Fruit fly (Drosophila melanogaster): ENCODE data around the gene Coq5.

The Coq5 gene

dm6 chrX:13208075-13208474 is 13.7 kb upstream of the Coq5 start:
- TF ChIP-seq psq (GFP tag; optimal IDR thresholded peaks at IDR 0.05): peak; percentile 6
- TF ChIP-seq rgr (GFP tag; optimal IDR thresholded peaks at IDR 0.05): peak; percentile 1
- no peak for TF ChIP-seq N (GFP tag; optimal IDR thresholded peaks at IDR 0.05)
- TF ChIP-seq jim (GFP tag; optimal IDR thresholded peaks at IDR 0.05): no peak
- TF ChIP-seq CG9705 (GFP tag; optimal IDR thresholded peaks at IDR 0.05): no peak
- peak; percentile 17 for TF ChIP-seq HLH106 (tag; optimal IDR thresholded peaks at IDR 0.05)

dm6 chrX:13204718-13205117 is 10.4 kb upstream of the Coq5 start:
- no peak for TF ChIP-seq Dif (GFP tag; optimal IDR thresholded peaks at IDR 0.05; ENCODE audit: partially characterized antibody)
- TF ChIP-seq usp (GFP tag; optimal IDR thresholded peaks at IDR 0.05): no peak

DNA sequence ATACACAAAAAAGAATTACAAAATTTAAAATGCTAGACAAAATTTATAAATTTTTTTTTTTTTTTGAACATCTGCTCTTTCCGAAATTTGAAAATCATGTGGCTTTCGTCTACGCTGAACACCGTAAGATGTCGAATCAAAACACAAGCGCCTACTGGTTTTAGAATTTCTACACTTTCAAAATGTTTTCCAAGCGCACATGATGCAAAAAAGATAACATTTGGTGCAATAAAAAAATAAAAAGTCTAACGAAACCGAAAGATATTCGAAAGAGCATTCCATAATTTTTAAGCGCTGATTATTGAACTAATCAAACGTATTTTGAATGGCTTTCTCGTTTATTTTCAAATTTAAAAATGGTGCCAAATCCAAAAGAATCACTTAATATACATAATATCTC is 7.8 kb upstream of the Coq5 start, which contains the start of gene CG44437:
TSS of gene CG44437 (minus strand) at position 101 of the 400 bp plus-strand sequence.
- TF ChIP-seq CG32264 (GFP tag; optimal IDR thresholded peaks at IDR 0.05) (no peak), OdsH (GFP tag; optimal IDR thresholded peaks at IDR 0.05) (no peak), woc (GFP tag; optimal IDR thresholded peaks at IDR 0.05) (no peak), h (GFP tag; optimal IDR thresholded peaks at IDR 0.05) (no peak), ey (GFP tag; optimal IDR thresholded peaks at IDR 0.05) (no peak), tai (GFP tag; optimal IDR thresholded peaks at IDR 0.05) (no peak), Hr83 (GFP tag; optimal IDR thresholded peaks at IDR 0.05; ENCODE audit: poor library complexity, severe bottlenecking) (no peak), usp (GFP tag; optimal IDR thresholded peaks at IDR 0.05) (no peak), sage (GFP tag; optimal IDR thresholded peaks at IDR 0.05) (no peak), CrebA (GFP tag; optimal IDR thresholded peaks at IDR 0.05; ENCODE audit: borderline replicate concordance) (no peak), dsf (GFP tag; optimal IDR thresholded peaks at IDR 0.05; ENCODE audit: borderline replicate concordance) (no peak)

dm6 chrX:13192239-13192638 is 2.1 kb downstream of the Coq5 start:
- TF ChIP-seq ey (GFP tag; optimal IDR thresholded peaks at IDR 0.05) (no peak), rgr (GFP tag; optimal IDR thresholded peaks at IDR 0.05) (no peak), br (GFP tag; optimal IDR thresholded peaks at IDR 0.05) (no peak), sage (GFP tag; optimal IDR thresholded peaks at IDR 0.05) (no peak), usp (GFP tag; optimal IDR thresholded peaks at IDR 0.05) (no peak), lola (GFP tag; optimal IDR thresholded peaks at IDR 0.05) (no peak), HLH106 (tag; optimal IDR thresholded peaks at IDR 0.05) (no peak), N (GFP tag; optimal IDR thresholded peaks at IDR 0.05) (no peak), sv (GFP tag; optimal IDR thresholded peaks at IDR 0.05) (no peak)

DNA sequence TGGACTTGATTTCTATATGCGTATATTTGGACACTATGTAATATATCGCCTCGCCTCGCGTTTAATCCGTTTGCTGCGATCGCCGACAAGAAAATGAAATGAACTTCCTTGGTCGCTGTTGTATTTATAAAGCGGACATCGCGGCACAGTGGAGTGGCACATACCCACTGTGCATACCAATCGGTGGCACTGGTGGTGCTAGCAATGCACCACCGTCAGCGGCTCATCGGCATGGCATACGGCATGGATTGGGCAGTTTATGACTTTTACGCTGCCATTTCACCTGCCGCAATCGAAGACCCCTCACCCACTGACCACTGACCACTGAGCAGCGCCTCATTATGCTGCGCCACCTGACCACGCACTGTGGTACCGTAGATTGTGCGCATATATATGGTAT is 2.6 kb downstream of the Coq5 start, which contains the start of gene CG12723:
TSS of gene CG12723 (minus strand) at position 101 of the 400 bp plus-strand sequence.
- no peak for TF ChIP-seq CG32264 (GFP tag; optimal IDR thresholded peaks at IDR 0.05)
- TF ChIP-seq brk (GFP tag; optimal IDR thresholded peaks at IDR 0.05): no peak
- no peak for TF ChIP-seq N (GFP tag; optimal IDR thresholded peaks at IDR 0.05)
- no peak for TF ChIP-seq CG9705 (GFP tag; optimal IDR thresholded peaks at IDR 0.05)

DNA sequence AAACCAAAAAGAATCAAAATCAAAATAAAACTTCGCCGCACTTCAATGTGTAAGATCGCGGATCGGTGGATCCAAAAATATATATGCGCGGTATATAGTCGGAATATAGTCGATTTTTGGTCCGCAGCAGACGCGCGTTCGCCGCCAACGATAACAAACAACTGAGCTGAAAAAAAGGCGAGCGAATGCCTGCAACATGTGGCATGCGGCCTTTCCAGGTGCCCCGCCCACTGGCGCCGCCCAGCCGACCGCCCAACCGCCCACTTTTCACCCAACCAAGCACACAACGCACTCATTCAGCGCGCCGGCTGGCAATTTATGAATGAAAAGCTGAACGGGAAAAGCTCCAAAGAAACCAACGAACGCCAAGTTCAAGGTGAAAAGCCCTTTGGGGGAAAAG is 5.3 kb downstream of the Coq5 start, which contains the start of gene Lgr4:
TSS of gene Lgr4 (minus strand) at position 133 of the 400 bp plus-strand sequence.
- no peak for TF ChIP-seq CG9705 (GFP tag; optimal IDR thresholded peaks at IDR 0.05)
- no peak for TF ChIP-seq pan (optimal IDR thresholded peaks at IDR 0.05)
- TF ChIP-seq sage (GFP tag; optimal IDR thresholded peaks at IDR 0.05): no peak
- TF ChIP-seq tai (GFP tag; optimal IDR thresholded peaks at IDR 0.05): no peak
- no peak for TF ChIP-seq Hr78 (GFP tag; optimal IDR thresholded peaks at IDR 0.05)
- no peak for TF ChIP-seq rgr (GFP tag; optimal IDR thresholded peaks at IDR 0.05)
- TF ChIP-seq Abd-B (GFP tag; optimal IDR thresholded peaks at IDR 0.05): no peak
- TF ChIP-seq GATAd (GFP tag; optimal IDR thresholded peaks at IDR 0.05): no peak
- no peak for TF ChIP-seq Sp1 (GFP tag; optimal IDR thresholded peaks at IDR 0.05)
- no peak for TF ChIP-seq CG32264 (GFP tag; optimal IDR thresholded peaks at IDR 0.05)
- TF ChIP-seq woc (GFP tag; optimal IDR thresholded peaks at IDR 0.05): no peak
- TF ChIP-seq dmrt93B (GFP tag; optimal IDR thresholded peaks at IDR 0.05): no peak
- no peak for TF ChIP-seq psq (GFP tag; optimal IDR thresholded peaks at IDR 0.05)
- TF ChIP-seq Hnf4 (GFP tag; optimal IDR thresholded peaks at IDR 0.05): no peak
- no peak for TF ChIP-seq CrebA (GFP tag; optimal IDR thresholded peaks at IDR 0.05; ENCODE audit: borderline replicate concordance)
- no peak for TF ChIP-seq Dfd (GFP tag; optimal IDR thresholded peaks at IDR 0.05)
- TF ChIP-seq Hr83 (GFP tag; optimal IDR thresholded peaks at IDR 0.05; ENCODE audit: poor library complexity, severe bottlenecking): no peak
- TF ChIP-seq foxo (GFP tag; optimal IDR thresholded peaks at IDR 0.05): no peak
- TF ChIP-seq lola (GFP tag; optimal IDR thresholded peaks at IDR 0.05): no peak
- no peak for TF ChIP-seq brk (GFP tag; optimal IDR thresholded peaks at IDR 0.05)

All from whole organism, wandering third instar larva.